Worm (Caenorhabditis elegans): Measurements from ENCODE around the gene T01D3.6.
A peak's percentile ranks its signal among the peaks of the same experiment; 100 is the strongest.

The T01D3.6 gene

DNA sequence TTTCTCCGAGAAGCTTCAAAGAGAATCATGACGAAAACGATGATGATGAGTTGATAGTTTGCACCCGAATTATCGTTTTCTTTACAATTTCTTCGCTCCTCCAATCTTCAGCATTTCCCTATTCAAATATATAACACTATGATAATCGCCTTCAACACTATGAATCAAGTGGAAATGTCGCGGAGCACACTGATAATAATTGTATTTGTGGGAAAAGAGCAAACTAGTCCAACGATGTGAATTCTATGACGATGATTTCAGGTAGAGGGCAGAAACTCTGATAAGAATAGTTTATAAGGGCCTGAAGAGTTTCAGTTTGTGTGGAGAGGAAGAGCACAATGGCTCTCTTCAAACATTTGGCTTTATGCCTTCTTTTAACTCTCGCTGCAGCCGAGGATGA, at the start of gene T01D3.6:
Gene T01D3.6, plus strand, starts transcription at position 294 of the 400 bp plus-strand sequence.
- TF ChIP-seq pqm-1 (tag; optimal IDR thresholded peaks at IDR 0.05) (peak; percentile 71), ceh-82 (tag; optimal IDR thresholded peaks at IDR 0.05) (no peak), ceh-9 (tag; optimal IDR thresholded peaks at IDR 0.05) (no peak), snpc-4 (tag; optimal IDR thresholded peaks at IDR 0.05) (no peak), ZK546.5 (tag; optimal IDR thresholded peaks at IDR 0.05) (no peak), fkh-2 (tag; optimal IDR thresholded peaks at IDR 0.05) (no peak), zag-1 (tag; optimal IDR thresholded peaks at IDR 0.05) (no peak), elt-2 (tag; optimal IDR thresholded peaks at IDR 0.05) (peak; percentile 79), nfya-1 (tag; optimal IDR thresholded peaks at IDR 0.05; ENCODE audit: insufficient read depth) (no peak), lsy-12 (tag; optimal IDR thresholded peaks at IDR 0.05) (no peak)

DNA sequence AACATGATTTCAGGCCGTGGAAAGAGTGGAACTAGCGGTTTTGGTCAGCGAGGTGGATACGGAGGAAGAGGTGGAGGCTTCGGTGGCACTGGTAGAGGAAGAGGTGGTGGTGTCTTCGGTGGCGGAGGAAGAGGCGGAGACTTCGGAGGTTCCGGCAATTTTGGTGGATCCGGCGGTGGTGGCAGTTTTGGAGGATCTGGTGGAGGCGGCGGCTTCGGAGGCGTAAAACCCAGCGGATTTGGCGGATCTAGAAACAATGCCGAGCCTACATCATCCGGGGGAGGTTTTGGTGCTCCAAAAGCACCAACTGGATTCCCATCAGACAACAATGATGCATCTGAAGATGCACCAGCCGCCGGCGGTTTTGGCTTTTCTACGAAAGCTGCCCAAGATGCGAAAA, 48.3 kb upstream of the T01D3.6 start:
- TF ChIP-seq ZK546.5 (tag; optimal IDR thresholded peaks at IDR 0.05) (no peak), daf-12 (tag; optimal IDR thresholded peaks at IDR 0.05) (no peak), fkh-2 (tag; optimal IDR thresholded peaks at IDR 0.05) (no peak), egl-5 (tag; optimal IDR thresholded peaks at IDR 0.05) (no peak), ztf-4 (tag; optimal IDR thresholded peaks at IDR 0.05) (no peak), ama-1 (optimal IDR thresholded peaks at IDR 0.05) (no peak), hmg-11 (tag; optimal IDR thresholded peaks at IDR 0.05) (no peak), aly-2 (tag; optimal IDR thresholded peaks at IDR 0.05) (no peak), nhr-25 (tag; optimal IDR thresholded peaks at IDR 0.05) (no peak), nhr-23 (tag; optimal IDR thresholded peaks at IDR 0.05) (no peak), snpc-4 (tag; optimal IDR thresholded peaks at IDR 0.05) (no peak), skn-1 (tag; optimal IDR thresholded peaks at IDR 0.05) (no peak), ceh-82 (tag; optimal IDR thresholded peaks at IDR 0.05) (no peak)

DNA sequence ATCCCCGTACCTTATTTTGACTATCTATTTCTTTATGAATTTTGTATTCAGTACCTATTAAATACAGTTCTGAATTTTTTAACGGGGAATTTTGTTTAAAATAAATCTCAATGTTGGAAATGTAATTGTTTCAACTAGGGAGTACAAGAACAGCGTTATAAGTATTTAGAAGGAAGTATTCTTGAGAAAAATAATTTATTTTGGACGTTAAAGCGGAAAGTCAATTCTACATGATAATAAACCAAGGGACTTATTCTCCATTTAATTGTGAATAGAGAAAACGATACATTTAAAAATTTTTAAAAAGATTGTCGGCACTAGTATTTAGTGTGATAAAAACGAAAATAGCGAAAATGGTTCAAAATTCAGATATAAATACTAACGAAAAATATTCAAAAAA, 47.5 kb upstream of the T01D3.6 start:
- TF ChIP-seq R02D3.7 (tag; optimal IDR thresholded peaks at IDR 0.05) (no peak), hmg-11 (tag; optimal IDR thresholded peaks at IDR 0.05) (no peak), snpc-4 (tag; optimal IDR thresholded peaks at IDR 0.05) (no peak), ceh-9 (tag; optimal IDR thresholded peaks at IDR 0.05) (no peak), fkh-10 (GFP tag; optimal IDR thresholded peaks at IDR 0.05) (no peak), nhr-12 (tag; optimal IDR thresholded peaks at IDR 0.05) (no peak), aly-2 (tag; optimal IDR thresholded peaks at IDR 0.05) (no peak)

ce11 chrV:13671911-13672639, 44.5 kb upstream of the T01D3.6 start, which contains the start of the genes mip-2 and F58G11.4:
Gene mip-2 (minus strand): TSS chrV:13671958.
Gene F58G11.4 (plus strand): TSS chrV:13672589.
- TF ChIP-seq tbx-2 (tag; optimal IDR thresholded peaks at IDR 0.05) (no peak), mml-1 (tag; optimal IDR thresholded peaks at IDR 0.05) (no peak), elt-3 (tag; optimal IDR thresholded peaks at IDR 0.05) (no peak), nhr-43 (tag; optimal IDR thresholded peaks at IDR 0.05; ENCODE audit: poor library complexity, severe bottlenecking) (no peak), sea-2 (GFP tag; optimal IDR thresholded peaks at IDR 0.05) (no peak), jun-1 (tag; optimal IDR thresholded peaks at IDR 0.05) (no peak), ceh-82 (tag; optimal IDR thresholded peaks at IDR 0.05) (no peak)

- TF ChIP-seq pqm-1 (tag; optimal IDR thresholded peaks at IDR 0.05), result peak; percentile 27
- peak; percentile 77 for TF ChIP-seq ceh-28 (tag; optimal IDR thresholded peaks at IDR 0.05)
- TF ChIP-seq ztf-11 (tag; optimal IDR thresholded peaks at IDR 0.05), result no peak
- peak; percentile 94 for TF ChIP-seq pha-4 (tag; optimal IDR thresholded peaks at IDR 0.05)
- peak; percentile 94 for TF ChIP-seq nhr-23 (tag; optimal IDR thresholded peaks at IDR 0.05)
- peak; percentile 3 for TF ChIP-seq elt-1 (tag; optimal IDR thresholded peaks at IDR 0.05)
- peak; percentile 37 for TF ChIP-seq lin-39 (tag; optimal IDR thresholded peaks at IDR 0.05)
- TF ChIP-seq nhr-12 (tag; optimal IDR thresholded peaks at IDR 0.05), result no peak
- peak; percentile 92 for TF ChIP-seq nhr-43 (tag; optimal IDR thresholded peaks at IDR 0.05; ENCODE audit: poor library complexity, severe bottlenecking)
- peak; percentile 53 for TF ChIP-seq elt-2 (tag; optimal IDR thresholded peaks at IDR 0.05)
- TF ChIP-seq mml-1 (tag; optimal IDR thresholded peaks at IDR 0.05), result no peak
- TF ChIP-seq egl-5 (tag; optimal IDR thresholded peaks at IDR 0.05), result peak; percentile 65
- peak; percentile 35 for TF ChIP-seq nhr-25 (tag; optimal IDR thresholded peaks at IDR 0.05)
- TF ChIP-seq nhr-77 (tag; optimal IDR thresholded peaks at IDR 0.05), result peak; percentile 37
- peak; percentile 80 for TF ChIP-seq tbx-2 (tag; optimal IDR thresholded peaks at IDR 0.05)
- peak; percentile 71 for TF ChIP-seq ceh-82 (tag; optimal IDR thresholded peaks at IDR 0.05)
- TF ChIP-seq hmg-11 (tag; optimal IDR thresholded peaks at IDR 0.05), result no peak
- peak; percentile 70 for TF ChIP-seq jun-1 (tag; optimal IDR thresholded peaks at IDR 0.05)
- TF ChIP-seq nhr-28 (tag; optimal IDR thresholded peaks at IDR 0.05), result no peak
- peak; percentile 79 for TF ChIP-seq snpc-4 (tag; optimal IDR thresholded peaks at IDR 0.05)
- TF ChIP-seq sea-2 (GFP tag; optimal IDR thresholded peaks at IDR 0.05), result no peak
- TF ChIP-seq aly-2 (tag; optimal IDR thresholded peaks at IDR 0.05), result no peak
- TF ChIP-seq R02D3.7 (tag; optimal IDR thresholded peaks at IDR 0.05), result peak; percentile 81
- TF ChIP-seq egl-27 (tag; optimal IDR thresholded peaks at IDR 0.05), result peak; percentile 40
- peak; percentile 42 for TF ChIP-seq lsy-12 (tag; optimal IDR thresholded peaks at IDR 0.05)
- TF ChIP-seq lin-15B (tag; optimal IDR thresholded peaks at IDR 0.05), result peak; percentile 91
- TF ChIP-seq skn-1 (tag; optimal IDR thresholded peaks at IDR 0.05), result no peak
- TF ChIP-seq fkh-10 (GFP tag; optimal IDR thresholded peaks at IDR 0.05), result peak; percentile 37
- TF ChIP-seq nfya-1 (tag; optimal IDR thresholded peaks at IDR 0.05; ENCODE audit: insufficient read depth), result peak; percentile 87
- no peak for TF ChIP-seq fos-1 (tag; optimal IDR thresholded peaks at IDR 0.05)
- TF ChIP-seq fkh-2 (tag; optimal IDR thresholded peaks at IDR 0.05), result no peak
- TF ChIP-seq ama-1 (optimal IDR thresholded peaks at IDR 0.05), result peak; percentile 33
- TF ChIP-seq nhr-11 (tag; optimal IDR thresholded peaks at IDR 0.05), result peak; percentile 11
These were observed 38.1 kb upstream of the T01D3.6 start, which contains the start of the genes tag-65 and ccz-1 for ce11 chrV:13678542-13678941. Gene tag-65 (minus strand): TSS chrV:13678587. Gene ccz-1 (plus strand): TSS chrV:13678875.
